Worm (Caenorhabditis elegans) whole organism, L1 larva: ENCODE data around the gene R53.5.

Source experiments
- C34B4.2 ChIP-seq: sonication (generic microtip); optimal IDR thresholded peaks from 2 replicates; lab custom pipeline; 2017; ENCODE audit warnings: mild to moderate bottlenecking, missing genetic modification characterization, missing compliant biosample characterization
- Y116A8C.19 ChIP-seq: sonication (generic microtip); optimal IDR thresholded peaks from 2 replicates; lab custom pipeline; 2016; ENCODE audit warnings: missing compliant biosample characterization, missing genetic modification characterization, borderline replicate concordance
- ama-1 ChIP-seq: fragments of 150-350 bp; optimal IDR thresholded peaks from 2 replicates; lab custom pipeline; 2014
- ceh-63 ChIP-seq: fragments of 200-800 bp; sonication (Bioruptor generic); optimal IDR thresholded peaks from 2 replicates; lab custom pipeline; 2018; ENCODE audit warnings: mild to moderate bottlenecking, missing genetic modification characterization, missing compliant biosample characterization
- ceh-82 ChIP-seq, 3 experiments: fragments of 150-350 bp in 1 of 3; sonication (generic microtip) in 2 of 3; optimal IDR thresholded peaks; 2 replicates each; lab custom pipeline; 2014 to 2017; ENCODE audit warnings: missing biosample characterization in 3 of 3, missing genetic modification characterization in 3 of 3
- ceh-90 ChIP-seq: sonication (generic microtip); optimal IDR thresholded peaks from 2 replicates; lab custom pipeline; 2016; ENCODE audit warnings: missing genetic modification characterization, missing compliant biosample characterization
- dsc-1 ChIP-seq: sonication (generic microtip); optimal IDR thresholded peaks from 2 replicates; lab custom pipeline; 2016; ENCODE audit warnings: mild to moderate bottlenecking, missing genetic modification characterization, missing compliant biosample characterization
- efl-1 ChIP-seq, 4 experiments: fragments of 150-350 bp; optimal IDR thresholded peaks in 3 of 4; peaks in 1 of 4; 1 replicate in 1 of 4; 2 replicates in 3 of 4; lab custom pipeline; 2014; ENCODE audit warnings: missing biosample characterization in 2 of 4, missing genetic modification characterization in 2 of 4, missing genetic modification reagents in 2 of 4
- efl-3 ChIP-seq: fragments of 200-800 bp; sonication (Bioruptor generic); optimal IDR thresholded peaks from 2 replicates; lab custom pipeline; 2018; ENCODE audit warnings: mild to moderate bottlenecking, missing genetic modification characterization, missing compliant biosample characterization
- elt-2 ChIP-seq: sonication (generic microtip); optimal IDR thresholded peaks from 2 replicates; lab custom pipeline; 2016; ENCODE audit warnings: missing genetic modification characterization, mild to moderate bottlenecking, inconsistent platforms, missing compliant biosample characterization, missing genetic modification reagents
- elt-3 ChIP-seq, 6 experiments: fragments of 150-350 bp in 1 of 6; sonication (generic microtip); optimal IDR thresholded peaks; 2 replicates each; lab custom pipeline; 2017 to 2018; ENCODE audit warnings: missing biosample characterization in 6 of 6, missing genetic modification characterization in 6 of 6, inconsistent platforms in 1 of 6
- ets-5 ChIP-seq: fragments of 200-800 bp; sonication (Bioruptor generic); IDR thresholded peaks from 2 replicates; pipeline ENCODE4 v1.3.6; 2022; ENCODE audit warnings: missing genetic modification characterization, missing compliant biosample characterization
- fkh-4 ChIP-seq: sonication (generic microtip); optimal IDR thresholded peaks from 2 replicates; lab custom pipeline; 2016; ENCODE audit warnings: missing compliant biosample characterization, missing genetic modification characterization, borderline replicate concordance
- fos-1 ChIP-seq: fragments of 150-350 bp; optimal IDR thresholded peaks from 2 replicates; lab custom pipeline; 2014; ENCODE audit warnings: missing biosample characterization, missing genetic modification characterization
- hlh-4 ChIP-seq: sonication (generic microtip); optimal IDR thresholded peaks from 2 replicates; lab custom pipeline; 2016; ENCODE audit warnings: mild to moderate bottlenecking, missing genetic modification characterization, missing compliant biosample characterization
- isw-1 ChIP-seq: fragments of 200-800 bp; sonication (Bioruptor generic); IDR thresholded peaks from 2 replicates; pipeline ENCODE4 v1.3.6; 2022; ENCODE audit warnings: missing genetic modification characterization, missing compliant biosample characterization
- lin-13 ChIP-seq: fragments of 150-350 bp; optimal IDR thresholded peaks from 2 replicates; lab custom pipeline; 2014; ENCODE audit warnings: missing biosample characterization, missing genetic modification reagents, missing genetic modification characterization
- lsy-2 ChIP-seq, 2 experiments: fragments of 150-350 bp; optimal IDR thresholded peaks; 2 replicates each; lab custom pipeline; 2014; ENCODE audit warnings: missing biosample characterization in 2 of 2, missing genetic modification characterization in 2 of 2
- mab-9 ChIP-seq: fragments of 200-800 bp; sonication (Bioruptor generic); IDR thresholded peaks from 2 replicates; pipeline ENCODE4 v1.3.6; 2022; ENCODE audit warnings: missing genetic modification reagents, missing genetic modification characterization, missing compliant biosample characterization
- nhr-12 ChIP-seq: sonication (generic microtip); optimal IDR thresholded peaks from 2 replicates; lab custom pipeline; 2017; ENCODE audit warnings: missing biosample characterization, missing genetic modification characterization
- nhr-19 ChIP-seq: fragments of 200-800 bp; sonication (Bioruptor generic); conservative IDR thresholded peaks from 2 replicates; pipeline ENCODE4 v1.3.6; 2022; ENCODE audit warnings: missing genetic modification characterization, missing compliant biosample characterization
- nhr-20 ChIP-seq: sonication (generic microtip); optimal IDR thresholded peaks from 2 replicates; lab custom pipeline; 2016; ENCODE audit warnings: mild to moderate bottlenecking, missing genetic modification characterization, missing compliant biosample characterization
- nhr-237 ChIP-seq: fragments of 150-350 bp; optimal IDR thresholded peaks from 2 replicates; lab custom pipeline; 2014; ENCODE audit warnings: missing biosample characterization, missing genetic modification characterization
- nhr-71 ChIP-seq: sonication (generic microtip); optimal IDR thresholded peaks from 2 replicates; lab custom pipeline; 2016; ENCODE audit warnings: mild to moderate bottlenecking, missing genetic modification characterization, moderate library complexity, missing compliant biosample characterization
- nhr-76 ChIP-seq: sonication (generic microtip); optimal IDR thresholded peaks from 2 replicates; lab custom pipeline; 2017; ENCODE audit warnings: missing biosample characterization, missing genetic modification characterization
- nhr-77 ChIP-seq: fragments of 150-350 bp; optimal IDR thresholded peaks from 2 replicates; lab custom pipeline; 2014; ENCODE audit warnings: missing biosample characterization, missing genetic modification characterization
- nhr-90 ChIP-seq: sonication (generic microtip); optimal IDR thresholded peaks from 2 replicates; lab custom pipeline; 2016; ENCODE audit warnings: mild to moderate bottlenecking, missing genetic modification characterization, missing compliant biosample characterization; ENCODE audit not compliant: poor library complexity
- pqm-1 ChIP-seq: sonication (generic microtip); optimal IDR thresholded peaks from 3 replicates; lab custom pipeline; 2017; ENCODE audit warnings: missing biosample characterization, missing genetic modification characterization
- rnt-1 ChIP-seq: sonication (generic microtip); optimal IDR thresholded peaks from 2 replicates; lab custom pipeline; 2016; ENCODE audit warnings: mild to moderate bottlenecking, missing genetic modification characterization, moderate library complexity, missing compliant biosample characterization
- snu-23 ChIP-seq: sonication (generic microtip); optimal IDR thresholded peaks from 2 replicates; lab custom pipeline; 2016; ENCODE audit warnings: missing genetic modification characterization, missing compliant biosample characterization
- sptf-1 ChIP-seq: fragments of 150-350 bp; optimal IDR thresholded peaks from 2 replicates; lab custom pipeline; 2014; ENCODE audit warnings: missing biosample characterization, missing genetic modification characterization
- swsn-7 ChIP-seq: sonication (generic microtip); optimal IDR thresholded peaks from 2 replicates; lab custom pipeline; 2016; ENCODE audit warnings: missing genetic modification characterization, missing compliant biosample characterization
- tbx-2 ChIP-seq: sonication (generic microtip); optimal IDR thresholded peaks from 2 replicates; lab custom pipeline; 2016; ENCODE audit warnings: missing genetic modification characterization, missing compliant biosample characterization
- unc-30 ChIP-seq: sonication (generic microtip); optimal IDR thresholded peaks from 2 replicates; lab custom pipeline; 2017; ENCODE audit warnings: missing biosample characterization, missing genetic modification characterization
- unc-86 ChIP-seq: sonication (generic microtip); optimal IDR thresholded peaks from 2 replicates; lab custom pipeline; 2016; ENCODE audit warnings: missing genetic modification characterization, missing compliant biosample characterization
- vab-15 ChIP-seq: sonication (generic microtip); optimal IDR thresholded peaks from 2 replicates; lab custom pipeline; 2017; ENCODE audit warnings: missing genotype, mild to moderate bottlenecking, missing genetic modification characterization, missing compliant biosample characterization
- ztf-11 ChIP-seq, 2 experiments: sonication (generic microtip); optimal IDR thresholded peaks; 2 replicates each; lab custom pipeline; 2016 to 2017; ENCODE audit warnings: missing genetic modification characterization in 2 of 2, missing biosample characterization in 1 of 2, missing compliant biosample characterization in 1 of 2
- ztf-4 ChIP-seq: fragments of 150-350 bp; optimal IDR thresholded peaks from 2 replicates; lab custom pipeline; 2014; ENCODE audit warnings: missing biosample characterization, missing genetic modification characterization

Gene R53.5

DNA sequence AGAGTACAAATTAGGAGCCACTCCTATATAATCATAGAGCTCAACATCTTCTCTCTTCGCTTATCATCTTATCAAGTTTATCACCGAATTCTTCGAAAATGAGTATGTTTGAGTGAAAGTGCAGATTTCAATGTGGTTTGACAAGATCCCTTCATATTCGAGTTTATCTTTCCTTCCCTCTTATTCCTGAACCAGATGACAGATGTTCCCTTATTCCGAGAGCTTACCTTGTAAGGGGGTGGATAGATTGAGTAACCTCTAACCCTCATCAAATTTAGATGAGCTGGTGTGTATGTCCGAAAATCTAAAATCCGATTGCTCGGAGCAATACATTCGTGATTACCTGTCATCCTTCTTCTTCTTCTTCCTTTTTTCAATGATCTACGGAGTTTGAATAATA lies 21.6 kb downstream of the R53.5 start:
- no peak for TF ChIP-seq efl-3 (GFP tag; lab: Kevin White, UChicago)
- no peak for TF ChIP-seq elt-3 (tag; optimal IDR thresholded peaks at IDR 0.05; lab: Kevin White, UChicago)
- no peak for TF ChIP-seq fos-1 (tag; lab: Kevin White, UChicago)
- no peak for TF ChIP-seq nhr-20 (tag; lab: Kevin White, UChicago)
- TF ChIP-seq pqm-1: no peak
- no peak for TF ChIP-seq C34B4.2
- TF ChIP-seq hlh-4 (tag; lab: Kevin White, UChicago): no peak
- TF ChIP-seq elt-2 (tag; lab: Kevin White, UChicago): no peak
- no peak for TF ChIP-seq unc-30 (tag; lab: Kevin White, UChicago)
- no peak for TF ChIP-seq ets-5 (GFP tag; lab: Robert Waterston, UW)
- TF ChIP-seq efl-1 (optimal IDR thresholded peaks at IDR 0.05; lab: Kevin White, UChicago): no peak
- TF ChIP-seq efl-1 (GFP tag; optimal IDR thresholded peaks at IDR 0.05 in 1 of 2; lab: Kevin White, UChicago): no peak
- no peak for TF ChIP-seq ama-1 (lab: Kevin White, UChicago)
- TF ChIP-seq isw-1 (GFP tag; lab: Robert Waterston, UW): no peak
- TF ChIP-seq rnt-1 (tag; lab: Kevin White, UChicago): no peak
- TF ChIP-seq nhr-76 (tag; lab: Kevin White, UChicago): no peak
- TF ChIP-seq snu-23 (GFP tag; lab: Kevin White, UChicago): no peak
- no peak for TF ChIP-seq sptf-1 (tag; lab: Kevin White, UChicago)

DNA sequence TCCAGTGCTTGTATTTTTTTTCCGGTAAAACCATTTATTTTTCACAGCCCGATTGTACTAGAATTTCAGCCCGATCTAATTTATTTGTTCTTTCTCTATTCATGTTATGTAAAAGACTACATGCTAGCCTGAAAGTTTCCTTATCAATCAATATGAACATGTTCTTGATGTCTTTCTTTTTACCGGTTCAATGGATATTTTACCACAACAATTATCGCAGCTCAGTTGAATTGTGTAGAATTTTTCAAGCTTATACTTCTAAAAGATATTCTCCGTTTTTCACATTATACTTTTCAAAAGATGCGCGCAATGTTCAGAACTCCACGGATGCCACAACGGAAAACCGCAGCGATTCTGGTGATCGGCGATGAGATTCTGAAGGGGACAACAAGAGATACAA lies 26.5 kb downstream of the R53.5 start, which contains the start of gene flad-1:
Gene flad-1, plus strand, starts transcription at position 301 of the 400 bp plus-strand sequence.
- TF ChIP-seq Y116A8C.19 (tag; lab: Kevin White, UChicago) (no peak), ceh-63 (GFP tag; lab: Kevin White, UChicago) (no peak), fos-1 (tag; lab: Kevin White, UChicago) (no peak), ets-5 (GFP tag; lab: Robert Waterston, UW) (no peak), dsc-1 (tag; lab: Kevin White, UChicago) (no peak)

DNA sequence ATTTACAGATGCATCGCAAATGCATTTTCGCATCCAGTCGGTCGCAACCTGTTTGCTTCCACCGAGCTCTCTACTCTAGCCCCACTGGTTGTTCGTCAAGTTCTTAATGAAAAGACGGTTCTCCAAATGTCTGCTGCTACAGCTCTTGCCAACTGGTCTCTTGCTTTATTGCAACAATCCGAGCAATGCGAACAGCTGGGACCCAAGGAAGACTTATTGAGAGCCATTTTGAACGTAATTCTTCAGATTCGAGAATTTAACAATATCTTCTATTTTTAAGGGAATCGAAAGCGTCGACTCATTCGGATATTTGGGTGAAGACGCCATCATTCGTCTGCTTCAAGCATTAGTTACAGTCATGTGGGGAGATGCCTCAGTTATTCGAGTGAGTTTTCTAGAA lies 27.0 kb downstream of the R53.5 start:
- no peak for TF ChIP-seq tbx-2
- no peak for TF ChIP-seq ets-5 (GFP tag; lab: Robert Waterston, UW)
- TF ChIP-seq lsy-2 (tag; optimal IDR thresholded peaks at IDR 0.05; lab: Kevin White, UChicago): no peak
- TF ChIP-seq nhr-19 (GFP tag; lab: Robert Waterston, UW): no peak
- no peak for TF ChIP-seq nhr-12
- TF ChIP-seq nhr-90: no peak
- TF ChIP-seq swsn-7 (tag; lab: Kevin White, UChicago): no peak
- TF ChIP-seq ztf-11 (tag; optimal IDR thresholded peaks at IDR 0.05; lab: Kevin White, UChicago): no peak
- no peak for TF ChIP-seq ceh-90 (tag; lab: Kevin White, UChicago)
- TF ChIP-seq unc-86 (tag; lab: Kevin White, UChicago): no peak
- no peak for TF ChIP-seq ceh-82 (tag; optimal IDR thresholded peaks at IDR 0.05; lab: Kevin White, UChicago)
- no peak for TF ChIP-seq elt-3 (tag; optimal IDR thresholded peaks at IDR 0.05; lab: Kevin White, UChicago)
- no peak for TF ChIP-seq lin-13 (GFP tag; lab: Kevin White, UChicago)
- TF ChIP-seq ztf-4 (tag; lab: Kevin White, UChicago): no peak
- no peak for TF ChIP-seq nhr-237 (tag; lab: Kevin White, UChicago)
- no peak for TF ChIP-seq nhr-77 (tag; lab: Kevin White, UChicago)
- no peak for TF ChIP-seq fkh-4 (tag; lab: Kevin White, UChicago)
- no peak for TF ChIP-seq vab-15 (tag; lab: Kevin White, UChicago)
- no peak for TF ChIP-seq mab-9 (GFP tag; lab: Robert Waterston, UW)
- no peak for TF ChIP-seq nhr-71 (tag; lab: Kevin White, UChicago)
